Fruit fly (Drosophila melanogaster) whole organism, prepupa: ENCODE results near the gene CG13917.

ENCODE experiments used
- CG10631 ChIP-seq: fragments of 200-800 bp; sonication (Bioruptor generic); optimal IDR thresholded peaks from 2 replicates; lab custom pipeline; 2016; ENCODE audit warnings: missing biosample characterization, missing genetic modification characterization
- CG16779 ChIP-seq: fragments of 200-800 bp; sonication (Bioruptor generic); optimal IDR thresholded peaks from 3 replicates; lab custom pipeline; 2017; ENCODE audit warnings: missing biosample characterization, mild to moderate bottlenecking, missing genetic modification characterization
- Ets21C ChIP-seq: fragments of 200-800 bp; sonication (Bioruptor generic); optimal IDR thresholded peaks from 3 replicates; lab custom pipeline; 2016; ENCODE audit warnings: missing biosample characterization, missing genetic modification characterization
- Hr38 ChIP-seq: sonication (Bioruptor generic); optimal IDR thresholded peaks from 2 replicates; lab custom pipeline; 2016; ENCODE audit warnings: missing biosample characterization, missing genetic modification characterization
- Hr39 ChIP-seq: fragments of 200-800 bp; sonication (Bioruptor generic); optimal IDR thresholded peaks from 2 replicates; lab custom pipeline; 2016; ENCODE audit warnings: missing biosample characterization, missing genetic modification characterization
- salr ChIP-seq, 2 experiments: fragments of 200-800 bp; sonication (Bioruptor generic); optimal IDR thresholded peaks; 3 replicates each; lab custom pipeline; 2016 to 2018; ENCODE audit warnings: missing biosample characterization in 2 of 2, missing genetic modification characterization in 2 of 2, mild to moderate bottlenecking in 1 of 2
- spab ChIP-seq: fragments of 200-800 bp; sonication (Bioruptor generic); optimal IDR thresholded peaks from 2 replicates; lab custom pipeline; 2017; ENCODE audit warnings: missing biosample characterization, mild to moderate bottlenecking, missing genetic modification characterization, missing genetic modification reagents
- topi ChIP-seq: fragments of 200-800 bp; sonication (Bioruptor generic); optimal IDR thresholded peaks from 3 replicates; lab custom pipeline; 2016; ENCODE audit warnings: missing biosample characterization, missing genetic modification characterization
- vri ChIP-seq: fragments of 200-800 bp; sonication (Bioruptor generic); optimal IDR thresholded peaks from 3 replicates; lab custom pipeline; 2016; ENCODE audit warnings: missing biosample characterization, mild to moderate bottlenecking, missing genetic modification characterization

- TF ChIP-seq Ets21C (GFP tag; lab: Kevin White, UChicago), result no peak
- no peak for TF ChIP-seq CG10631
- TF ChIP-seq vri, result no peak
- TF ChIP-seq salr (GFP tag; optimal IDR thresholded peaks at IDR 0.05; lab: Kevin White, UChicago), result no peak
- TF ChIP-seq Hr38 (GFP tag; lab: Kevin White, UChicago), result no peak
- no peak for TF ChIP-seq CG16779 (tag; lab: Kevin White, UChicago)
- TF ChIP-seq Hr39 (GFP tag; lab: Kevin White, UChicago), result no peak
- no peak for TF ChIP-seq topi (GFP tag; lab: Kevin White, UChicago)
- no peak for TF ChIP-seq spab
These were observed 13.7 kb downstream of the CG13917 start for dm6 chr3L:1590194-1590593.
